Fruit fly (Drosophila melanogaster) whole organism, embryonic: Measurements from ENCODE around the gene Polr3I.

Experiments
- Aef1 ChIP-seq: fragments of 200-800 bp; sonication (Bioruptor generic); IDR thresholded peaks from 3 replicates; pipeline ENCODE4 v1.3.6; 2022; ENCODE audit warnings: missing biosample characterization, missing genetic modification characterization
- Atf3 ChIP-seq: fragments of 200-800 bp; sonication (Bioruptor generic); optimal IDR thresholded peaks from 3 replicates; lab custom pipeline; 2016; ENCODE audit warnings: missing biosample characterization, missing genetic modification characterization
- Awh ChIP-seq: fragments of 200-800 bp; sonication (Bioruptor generic); IDR thresholded peaks from 2 replicates; pipeline ENCODE4, ENCODE4 v1.3.6; 2022; ENCODE audit warnings: missing biosample characterization, missing genetic modification characterization
- CG10274 ChIP-seq: fragments of 200-800 bp; sonication (Bioruptor generic); optimal IDR thresholded peaks from 3 replicates; lab custom pipeline; 2017; ENCODE audit warnings: missing biosample characterization, mild to moderate bottlenecking, missing genetic modification characterization
- CG11560 ChIP-seq: fragments of 200-800 bp; sonication (Bioruptor generic); IDR thresholded peaks from 3 replicates; pipeline ENCODE4 v1.3.6; 2022; ENCODE audit warnings: missing biosample characterization, missing genetic modification characterization
- CG12219 ChIP-seq: fragments of 200-800 bp; sonication (Bioruptor generic); optimal IDR thresholded peaks from 3 replicates; lab custom pipeline; 2018; ENCODE audit warnings: missing biosample characterization, mild to moderate bottlenecking, missing genetic modification characterization
- CG14710 ChIP-seq: fragments of 200-800 bp; sonication (Bioruptor generic); optimal IDR thresholded peaks from 3 replicates; lab custom pipeline; 2019; ENCODE audit warnings: missing biosample characterization, mild to moderate bottlenecking, missing genetic modification characterization, moderate library complexity
- CG14965 ChIP-seq: fragments of 200-800 bp; sonication (Bioruptor generic); optimal IDR thresholded peaks from 2 replicates; lab custom pipeline; 2016; ENCODE audit warnings: missing biosample characterization, missing genetic modification characterization, borderline replicate concordance
- CG15601 ChIP-seq: fragments of 200-800 bp; sonication (Bioruptor generic); optimal IDR thresholded peaks from 3 replicates; lab custom pipeline; 2019; ENCODE audit warnings: missing biosample characterization, mild to moderate bottlenecking, missing genetic modification characterization, moderate library complexity
- CG17912 ChIP-seq: fragments of 200-800 bp; sonication (Bioruptor generic); optimal IDR thresholded peaks from 2 replicates; lab custom pipeline; 2018; ENCODE audit warnings: missing biosample characterization, mild to moderate bottlenecking, missing genetic modification characterization
- CG1792 ChIP-seq: fragments of 200-800 bp; sonication (Bioruptor generic); optimal IDR thresholded peaks from 2 replicates; lab custom pipeline; 2016; ENCODE audit warnings: missing biosample characterization, missing genetic modification characterization
- CG18619 ChIP-seq: fragments of 200-800 bp; sonication (Bioruptor generic); optimal IDR thresholded peaks from 3 replicates; lab custom pipeline; 2017; ENCODE audit warnings: missing biosample characterization, mild to moderate bottlenecking, missing genetic modification characterization
- CG3726 ChIP-seq: fragments of 200-800 bp; sonication (Bioruptor generic); IDR thresholded peaks from 3 replicates; pipeline ENCODE4, ENCODE4 v1.3.6; 2022; ENCODE audit warnings: missing biosample characterization, missing genetic modification characterization
- CG3838 ChIP-seq: fragments of 200-800 bp; sonication (Bioruptor generic); optimal IDR thresholded peaks from 3 replicates; lab custom pipeline; 2016; ENCODE audit warnings: missing biosample characterization, missing genetic modification characterization
- CG4707 ChIP-seq: fragments of 200-800 bp; sonication (Bioruptor generic); optimal IDR thresholded peaks from 2 replicates; lab custom pipeline; 2018; ENCODE audit warnings: missing biosample characterization, mild to moderate bottlenecking, missing genetic modification characterization, moderate library complexity
- CG6654 ChIP-seq: fragments of 200-800 bp; sonication (Bioruptor generic); optimal IDR thresholded peaks from 2 replicates; lab custom pipeline; 2017; ENCODE audit warnings: missing biosample characterization, mild to moderate bottlenecking, missing genetic modification characterization
- CG9727 ChIP-seq: fragments of 200-800 bp; sonication (Bioruptor generic); optimal IDR thresholded peaks from 3 replicates; lab custom pipeline; 2017; ENCODE audit warnings: missing biosample characterization, mild to moderate bottlenecking, missing genetic modification characterization
- Camta ChIP-seq: fragments of 200-800 bp; sonication (Bioruptor generic); optimal IDR thresholded peaks from 2 replicates; lab custom pipeline; 2016; ENCODE audit warnings: missing biosample characterization, missing genetic modification characterization
- D19B ChIP-seq: fragments of 200-800 bp; sonication (Bioruptor generic); optimal IDR thresholded peaks from 2 replicates; lab custom pipeline; 2017; ENCODE audit warnings: missing biosample characterization, mild to moderate bottlenecking, missing genetic modification characterization
- Deaf1 ChIP-seq: fragments of 200-800 bp; optimal IDR thresholded peaks from 3 replicates; lab custom pipeline; 2019; ENCODE audit warnings: missing biosample characterization, mild to moderate bottlenecking, missing genetic modification characterization, moderate library complexity
- Drgx ChIP-seq: fragments of 200-800 bp; sonication (Bioruptor generic); IDR thresholded peaks from 2 replicates; pipeline ENCODE4 v1.3.6; 2022; ENCODE audit warnings: missing biosample characterization, missing genetic modification characterization
- ERR ChIP-seq: fragments of 200-800 bp; sonication (Bioruptor generic); optimal IDR thresholded peaks from 2 replicates; lab custom pipeline; 2016; ENCODE audit warnings: missing biosample characterization, missing genetic modification characterization
- Eip74EF ChIP-seq, 2 experiments: fragments of 200-800 bp in 1 of 2; fragments of >200 bp in 1 of 2; sonication (Bioruptor generic) in 1 of 2; optimal IDR thresholded peaks; 2 replicates each; lab custom pipeline; 2017 to 2019; ENCODE audit warnings: missing biosample characterization in 2 of 2, missing genetic modification characterization in 2 of 2, mild to moderate bottlenecking in 1 of 2, moderate library complexity in 1 of 2
- GATAe ChIP-seq: fragments of 200-800 bp; sonication (Bioruptor generic); conservative IDR thresholded peaks from 2 replicates; pipeline ENCODE4 v1.3.6; 2022; ENCODE audit warnings: missing biosample characterization, missing genetic modification characterization
- Hmr ChIP-seq: fragments of 200-800 bp; sonication (Bioruptor generic); optimal IDR thresholded peaks from 3 replicates; lab custom pipeline; 2017; ENCODE audit warnings: mild to moderate bottlenecking, missing biosample characterization, missing genetic modification reagents, missing genetic modification characterization
- Lim3 ChIP-seq: fragments of 200-800 bp; sonication (Bioruptor generic); IDR thresholded peaks from 2 replicates; pipeline ENCODE4 v1.3.6; 2022; ENCODE audit warnings: missing biosample characterization, missing genetic modification characterization
- Oli ChIP-seq: fragments of 200-800 bp; sonication (Bioruptor generic); optimal IDR thresholded peaks from 2 replicates; lab custom pipeline; 2018; ENCODE audit warnings: missing biosample characterization, mild to moderate bottlenecking, missing genetic modification characterization, moderate library complexity
- PHDP ChIP-seq: fragments of 200-800 bp; sonication (Bioruptor generic); optimal IDR thresholded peaks from 3 replicates; lab custom pipeline; 2018; ENCODE audit warnings: missing biosample characterization, mild to moderate bottlenecking, missing genetic modification characterization, moderate library complexity
- Xbp1 ChIP-seq: fragments of 200-800 bp; sonication (Bioruptor generic); optimal IDR thresholded peaks from 3 replicates; lab custom pipeline; 2016; ENCODE audit warnings: missing biosample characterization, mild to moderate bottlenecking, missing genetic modification characterization
- ap ChIP-seq: fragments of 200-800 bp; sonication (Bioruptor generic); IDR thresholded peaks from 2 replicates; pipeline ENCODE4 v1.3.6; 2022; ENCODE audit warnings: missing biosample characterization, missing genetic modification characterization
- ato ChIP-seq: fragments of 200-800 bp; sonication (Bioruptor generic); IDR thresholded peaks from 2 replicates; pipeline ENCODE4 v1.3.6; 2022; ENCODE audit warnings: missing biosample characterization, missing genetic modification characterization; ENCODE audit not compliant: partially characterized antibody
- bcd ChIP-seq: fragments of 200-800 bp; sonication (Bioruptor generic); optimal IDR thresholded peaks from 2 replicates; lab custom pipeline; 2017; ENCODE audit warnings: missing biosample characterization, mild to moderate bottlenecking, missing genetic modification characterization
- cato ChIP-seq: fragments of 200-800 bp; sonication (Bioruptor generic); optimal IDR thresholded peaks from 2 replicates; lab custom pipeline; 2016; ENCODE audit warnings: missing biosample characterization, missing genetic modification characterization, borderline replicate concordance
- caup ChIP-seq: fragments of 200-800 bp; sonication (Bioruptor generic); optimal IDR thresholded peaks from 3 replicates; lab custom pipeline; 2017; ENCODE audit warnings: missing biosample characterization, mild to moderate bottlenecking, missing genetic modification characterization, moderate library complexity; ENCODE audit not compliant: severe bottlenecking
- cg ChIP-seq: fragments of 200-800 bp; sonication (Bioruptor generic); optimal IDR thresholded peaks from 3 replicates; lab custom pipeline; 2019; ENCODE audit warnings: missing biosample characterization, mild to moderate bottlenecking, missing genetic modification characterization, moderate library complexity
- gem ChIP-seq: fragments of 200-800 bp; sonication (Bioruptor generic); optimal IDR thresholded peaks from 2 replicates; lab custom pipeline; 2019; ENCODE audit warnings: missing biosample characterization, mild to moderate bottlenecking, missing genetic modification characterization, moderate library complexity
- gfzf ChIP-seq: fragments of 200-800 bp; sonication (Bioruptor generic); optimal IDR thresholded peaks from 2 replicates; lab custom pipeline; 2016; ENCODE audit warnings: missing biosample characterization, mild to moderate bottlenecking, missing genetic modification characterization, moderate library complexity
- hkb ChIP-seq, 2 experiments: fragments of 200-800 bp in 1 of 2; fragments of >200 bp in 1 of 2; sonication (Bioruptor generic) in 1 of 2; IDR thresholded peaks in 1 of 2; optimal IDR thresholded peaks in 1 of 2; 2 replicates each; pipeline versions ENCODE4 v1.3.6 to Lab custom; 2017 to 2022; ENCODE audit warnings: missing biosample characterization in 1 of 2, missing genetic modification characterization in 1 of 2
- hth ChIP-seq: fragments of >200 bp; optimal IDR thresholded peaks from 2 replicates; lab custom pipeline; 2017; ENCODE audit warnings: inconsistent platforms
- jing ChIP-seq: fragments of 200-800 bp; sonication (Bioruptor generic); optimal IDR thresholded peaks from 2 replicates; lab custom pipeline; 2018; ENCODE audit warnings: missing biosample characterization, mild to moderate bottlenecking, missing genetic modification characterization
- kay ChIP-seq: fragments of 200-800 bp; sonication (Bioruptor generic); optimal IDR thresholded peaks from 2 replicates; lab custom pipeline; 2016; ENCODE audit warnings: missing biosample characterization, missing genetic modification characterization
- pros ChIP-seq: fragments of 200-800 bp; sonication (Bioruptor generic); optimal IDR thresholded peaks from 3 replicates; lab custom pipeline; 2019; ENCODE audit warnings: missing biosample characterization, mild to moderate bottlenecking, missing genetic modification characterization, moderate library complexity
- row ChIP-seq: fragments of 200-800 bp; sonication (Bioruptor generic); IDR thresholded peaks from 3 replicates; pipeline ENCODE4 v1.3.6; 2022; ENCODE audit warnings: missing biosample characterization, missing genetic modification characterization
- sens ChIP-seq: fragments of 200-800 bp; sonication (Bioruptor generic); peaks from one replicate; lab custom pipeline; 2016; ENCODE audit warnings: missing biosample characterization, missing genetic modification characterization
- sens-2 ChIP-seq: fragments of 200-800 bp; sonication (Bioruptor generic); IDR thresholded peaks from 2 replicates; pipeline ENCODE4 v1.3.6; 2022; ENCODE audit warnings: missing biosample characterization, missing genetic modification characterization
- sr ChIP-seq: fragments of 200-800 bp; sonication (Bioruptor generic); IDR thresholded peaks from 3 replicates; pipeline ENCODE4 v1.3.6; 2022; ENCODE audit warnings: missing biosample characterization, missing genetic modification characterization
- toy ChIP-seq: fragments of 200-800 bp; sonication (Bioruptor generic); IDR thresholded peaks from 2 replicates; pipeline ENCODE4 v1.3.6; 2022; ENCODE audit warnings: missing biosample characterization, missing genetic modification characterization
- yki ChIP-seq: fragments of >200 bp; optimal IDR thresholded peaks from 3 replicates; lab custom pipeline; 2018

Gene Polr3I

DNA sequence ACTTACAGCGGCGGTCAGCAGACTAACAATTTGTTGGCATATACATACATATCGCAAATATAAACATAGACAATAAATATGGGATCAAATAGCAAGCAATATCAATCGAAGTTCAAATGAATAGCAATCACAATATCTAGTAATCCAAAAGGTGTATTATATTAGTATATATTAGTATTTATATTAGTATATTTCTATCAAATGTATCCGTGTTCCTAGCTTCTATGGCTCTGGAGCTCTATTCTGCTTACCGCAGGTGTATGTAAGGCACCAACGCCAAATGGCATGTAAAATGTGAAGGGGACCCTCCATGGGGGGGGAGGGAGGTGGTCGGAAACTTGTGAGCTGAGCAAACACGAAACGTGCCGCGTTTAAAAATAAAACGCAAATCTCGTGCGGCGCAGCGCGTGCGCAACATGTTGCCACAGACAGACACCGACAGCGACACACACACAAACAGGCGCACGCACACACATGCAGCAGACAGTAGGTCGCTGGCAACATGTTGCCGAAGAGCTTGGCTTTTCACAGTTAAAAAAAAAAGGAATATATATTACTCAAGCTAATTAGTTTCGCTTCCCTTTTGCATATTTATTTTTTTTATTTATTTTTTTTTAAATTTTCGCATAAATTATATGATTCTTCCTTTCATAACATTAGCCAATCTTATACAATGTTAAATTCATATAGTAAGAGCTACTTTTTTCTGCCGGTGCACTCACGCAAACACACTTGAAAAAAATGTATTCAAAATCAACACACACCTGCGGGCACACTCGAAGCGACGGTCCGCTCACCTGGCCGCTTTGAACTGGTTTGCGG, 46.3 kb downstream of the Polr3I start (continued):
- peak; percentile 75 for TF ChIP-seq row
- peak; percentile 32 for TF ChIP-seq Camta (GFP tag; lab: Kevin White, UChicago)
- peak; percentile 44 for TF ChIP-seq caup
- no peak for TF ChIP-seq ERR
- peak; percentile 48 for TF ChIP-seq ap
- peak; percentile 85 for TF ChIP-seq Awh (GFP tag; lab: Robert Waterston, UW)
- peak; percentile 37; the same call in 2 of the 3 replicates for TF ChIP-seq CG3726 (GFP tag; lab: Robert Waterston, UW)
- TF ChIP-seq cato (GFP tag; lab: Kevin White, UChicago): peak; percentile 12
- no peak for TF ChIP-seq ato (GFP tag; lab: Robert Waterston, UW)
- TF ChIP-seq kay: peak; percentile 20
- TF ChIP-seq hth: no peak
- TF ChIP-seq jing (GFP tag; lab: Kevin White, UChicago): no peak
- TF ChIP-seq sens (GFP tag; lab: Kevin White, UChicago): peak; percentile 91
- peak; percentile 27 for TF ChIP-seq CG12219 (GFP tag; lab: Kevin White, UChicago)
- TF ChIP-seq CG17912 (GFP tag; lab: Kevin White, UChicago): no peak
- TF ChIP-seq CG1792 (GFP tag; lab: Kevin White, UChicago): no peak
- no peak for TF ChIP-seq gfzf (GFP tag; lab: Kevin White, UChicago)
- TF ChIP-seq pros: no peak
- 0 out of 3 replicates have a peak, but pooled peaks have one; percentile 19 for TF ChIP-seq CG11560 (tag; lab: Robert Waterston, UW)
- TF ChIP-seq sens-2: no peak
- peak; percentile 45 for TF ChIP-seq Xbp1 (GFP tag; lab: Kevin White, UChicago)
- no peak for TF ChIP-seq CG10274 (GFP tag; lab: Kevin White, UChicago)
- TF ChIP-seq cg (GFP tag; lab: Kevin White, UChicago): peak; percentile 67
- peak; percentile 14 for TF ChIP-seq D19B (GFP tag; lab: Kevin White, UChicago)
- peak; percentile 67 for TF ChIP-seq bcd (GFP tag; lab: Kevin White, UChicago)
- peak; percentile 61 for TF ChIP-seq Aef1
- TF ChIP-seq CG14710 (tag; lab: Kevin White, UChicago): peak; percentile 49
- TF ChIP-seq CG18619: peak; percentile 31
- TF ChIP-seq CG9727 (GFP tag; lab: Kevin White, UChicago): peak; percentile 58
- TF ChIP-seq GATAe (GFP tag; lab: Robert Waterston, UW): no peak
- TF ChIP-seq Deaf1 (tag; lab: Kevin White, UChicago): peak; percentile 21
- peak; percentile 88 for TF ChIP-seq Drgx
- no peak for TF ChIP-seq CG14965 (GFP tag; lab: Kevin White, UChicago)
- peak; percentile 94 for TF ChIP-seq gem
- peak; percentile 51 for TF ChIP-seq Hmr
- peak; percentile 67 for TF ChIP-seq PHDP (tag; lab: Kevin White, UChicago)
- TF ChIP-seq CG6654 (GFP tag; lab: Kevin White, UChicago): peak; percentile 2
- TF ChIP-seq Eip74EF (GFP tag; optimal IDR thresholded peaks at IDR 0.05; lab: Kevin White, UChicago): peak in 1 of 2 experiments; percentile 48
- TF ChIP-seq toy (GFP tag; lab: Robert Waterston, UW): no peak
- TF ChIP-seq Lim3 (GFP tag; lab: Robert Waterston, UW): 0 out of 2 replicates have a peak, but pooled peaks have one; percentile 34
- peak; percentile 64 for TF ChIP-seq Oli (tag; lab: Kevin White, UChicago)
- no peak for TF ChIP-seq Atf3 (GFP tag; lab: Kevin White, UChicago)
- no peak for TF ChIP-seq yki (lab: Kevin White, UChicago)
- TF ChIP-seq hkb (optimal IDR thresholded peaks at IDR 0.05; lab: Kevin White, UChicago): no peak
- peak; percentile 79 for TF ChIP-seq hkb (GFP tag; IDR thresholded peaks at IDR 0.05; lab: Robert Waterston, UW)
- TF ChIP-seq CG4707 (GFP tag; lab: Kevin White, UChicago): no peak
- TF ChIP-seq CG15601: peak; percentile 55
- no peak for TF ChIP-seq CG3838 (GFP tag; lab: Kevin White, UChicago)
- TF ChIP-seq sr (GFP tag; lab: Robert Waterston, UW): no peak
